Fruit fly (Drosophila melanogaster) Kc167 (cell line): Measurements from ENCODE around the gene CG18273.

ENCODE experiments used
- Sin3A ChIP-seq: fragments of >200 bp; optimal IDR thresholded peaks from 2 replicates; lab custom pipeline; 2018; ENCODE audit warnings: missing external identifiers
- h ChIP-seq: fragments of >200 bp; optimal IDR thresholded peaks from 3 replicates; lab custom pipeline; 2018; ENCODE audit warnings: missing external identifiers
- psq ChIP-seq: fragments of >200 bp; optimal IDR thresholded peaks from 2 replicates; lab custom pipeline; 2017; ENCODE audit warnings: missing external identifiers
- ttk ChIP-seq: sonication (Bioruptor generic); optimal IDR thresholded peaks from 2 replicates; lab custom pipeline; 2017; ENCODE audit warnings: missing external identifiers

- TF ChIP-seq h (lab: Kevin White, UChicago) (no peak), psq (no peak), Sin3A (lab: Kevin White, UChicago) (no peak), ttk (no peak)
Observed at dm6 chrX:494607-495006, 7.2 kb upstream of the CG18273 start, which contains the start of gene CG17778.
